Worm (Caenorhabditis elegans) whole organism, L2 larva: ENCODE data around the gene ZK121.2.

Experiments
- F13H6.1 ChIP-seq: sonication (generic microtip); optimal IDR thresholded peaks from 2 replicates; lab custom pipeline; 2016; ENCODE audit warnings: missing genetic modification characterization, missing compliant biosample characterization
- elt-3 ChIP-seq: sonication (generic microtip); optimal IDR thresholded peaks from 2 replicates; lab custom pipeline; 2017; ENCODE audit warnings: missing biosample characterization, missing genetic modification characterization
- nhr-11 ChIP-seq: fragments of 150-350 bp; optimal IDR thresholded peaks from 2 replicates; lab custom pipeline; 2014; ENCODE audit warnings: missing biosample characterization, missing genetic modification characterization
- snpc-4 ChIP-seq: fragments of 150-350 bp; optimal IDR thresholded peaks from 2 replicates; lab custom pipeline; 2014; ENCODE audit warnings: missing biosample characterization, missing genetic modification characterization
- zag-1 ChIP-seq: fragments of 150-350 bp; optimal IDR thresholded peaks from 2 replicates; lab custom pipeline; 2014; ENCODE audit warnings: missing biosample characterization, missing genetic modification characterization

ce11 chrIII:5343555-5343954 is 2.1 kb downstream of the ZK121.2 start:
- TF ChIP-seq snpc-4 (tag; lab: Kevin White, UChicago) (no peak), F13H6.1 (tag; lab: Kevin White, UChicago) (no peak), zag-1 (tag; lab: Kevin White, UChicago) (no peak), elt-3 (tag; lab: Kevin White, UChicago) (no peak), nhr-11 (tag; lab: Kevin White, UChicago) (no peak)
